Fruit fly (Drosophila melanogaster): Measurements from ENCODE around the gene CG10646.

The CG10646 gene

DNA sequence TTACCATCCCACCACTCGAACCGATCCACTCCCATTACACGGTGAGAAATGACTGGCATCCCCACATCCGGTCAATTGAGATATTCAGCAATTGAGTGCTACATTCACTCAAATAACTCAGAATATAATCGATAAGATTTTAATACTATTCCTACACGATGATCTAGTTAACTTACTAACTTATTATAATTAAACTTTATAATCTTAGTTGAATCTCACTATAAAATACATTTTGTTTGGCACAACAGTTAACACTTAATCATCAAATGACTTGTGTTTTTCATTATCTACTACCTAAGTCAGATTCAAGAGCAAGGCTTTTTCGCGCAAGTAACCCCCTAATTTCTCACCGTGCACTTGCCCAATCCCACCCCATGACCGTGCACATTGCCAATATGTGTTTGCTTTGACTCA lies 8.4 kb downstream of the CG10646 start (continued):
- TF ChIP-seq CG12769 (tag; optimal IDR thresholded peaks at IDR 0.05) = peak; percentile 27
- TF ChIP-seq tx (GFP tag; optimal IDR thresholded peaks at IDR 0.05) = no peak
- TF ChIP-seq HmgD (GFP tag; optimal IDR thresholded peaks at IDR 0.05) = no peak
- TF ChIP-seq grau (tag; optimal IDR thresholded peaks at IDR 0.05) = peak; percentile 64
- no peak for TF ChIP-seq jumu (GFP tag; optimal IDR thresholded peaks at IDR 0.05)
- TF ChIP-seq chm (GFP tag; IDR thresholded peaks at IDR 0.05) = no peak
- TF ChIP-seq CG9215 (GFP tag; IDR thresholded peaks at IDR 0.05) = 0 out of 2 replicates have a peak, but pooled peaks have one; percentile 15
- TF ChIP-seq bsh (GFP tag; optimal IDR thresholded peaks at IDR 0.05) = peak; percentile 27 to 83
- peak; percentile 53 for TF ChIP-seq Meics (GFP tag; optimal IDR thresholded peaks at IDR 0.05)
- no peak for TF ChIP-seq CG10959 (GFP tag; IDR thresholded peaks at IDR 0.05)
- no peak for TF ChIP-seq CG8290 (GFP tag; optimal IDR thresholded peaks at IDR 0.05)
- no peak for TF ChIP-seq CG8290 (tag; optimal IDR thresholded peaks at IDR 0.05)
- TF ChIP-seq nerfin-1 (tag; optimal IDR thresholded peaks at IDR 0.05) = peak; percentile 35
- no peak for TF ChIP-seq kni (GFP tag; optimal IDR thresholded peaks at IDR 0.05)
- no peak for TF ChIP-seq usp (GFP tag; optimal IDR thresholded peaks at IDR 0.05)
- peak; percentile 46 for TF ChIP-seq tap (tag; optimal IDR thresholded peaks at IDR 0.05)
- peak; percentile 43 for TF ChIP-seq Oli (tag; optimal IDR thresholded peaks at IDR 0.05)
- TF ChIP-seq CG6272 (GFP tag; IDR thresholded peaks at IDR 0.05) = no peak
- TF ChIP-seq NC2β (GFP tag; optimal IDR thresholded peaks at IDR 0.05) = no peak
- TF ChIP-seq Dad (GFP tag; optimal IDR thresholded peaks at IDR 0.05) = no peak
- TF ChIP-seq hb (GFP tag; IDR thresholded peaks at IDR 0.05; ENCODE audit: partially characterized antibody) = no peak
- TF ChIP-seq E2f2 (GFP tag; IDR thresholded peaks at IDR 0.05) = no peak
- peak; percentile 34 for TF ChIP-seq odd (GFP tag; optimal IDR thresholded peaks at IDR 0.05)
- TF ChIP-seq CG4360 (GFP tag; IDR thresholded peaks at IDR 0.05) = no peak
- no peak for TF ChIP-seq CG14441 (GFP tag; IDR thresholded peaks at IDR 0.05)
- no peak for TF ChIP-seq ems (GFP tag; optimal IDR thresholded peaks at IDR 0.05)
- TF ChIP-seq disco-r (GFP tag; optimal IDR thresholded peaks at IDR 0.05) = no peak
- TF ChIP-seq tin (GFP tag; optimal IDR thresholded peaks at IDR 0.05) = no peak
- peak; percentile 63 for TF ChIP-seq CG30403 (GFP tag; optimal IDR thresholded peaks at IDR 0.05)
- no peak for TF ChIP-seq scrt (GFP tag; optimal IDR thresholded peaks at IDR 0.05)
- TF ChIP-seq hbn (GFP tag; IDR thresholded peaks at IDR 0.05; ENCODE audit: partially characterized antibody) = no peak
- TF ChIP-seq CG9437 (GFP tag; optimal IDR thresholded peaks at IDR 0.05) = peak; percentile 39
- peak; percentile 42; the same call in 2 of the 3 replicates for TF ChIP-seq row (GFP tag; IDR thresholded peaks at IDR 0.05)
- TF ChIP-seq CG8478 (optimal IDR thresholded peaks at IDR 0.05) = no peak
- TF ChIP-seq CG7372 (GFP tag; IDR thresholded peaks at IDR 0.05) = no peak
- peak; percentile 62 for TF ChIP-seq CG13424 (tag; optimal IDR thresholded peaks at IDR 0.05)
- no peak for TF ChIP-seq emc (GFP tag; optimal IDR thresholded peaks at IDR 0.05)
- TF ChIP-seq Dp (GFP tag; optimal IDR thresholded peaks at IDR 0.05) = no peak
- TF ChIP-seq Med (GFP tag) = peak; percentile 56
- TF ChIP-seq bbx (GFP tag; IDR thresholded peaks at IDR 0.05; ENCODE audit: partially characterized antibody) = no peak
- TF ChIP-seq jigr1 (GFP tag; IDR thresholded peaks at IDR 0.05) = no peak
- TF ChIP-seq CG11456 (GFP tag; IDR thresholded peaks at IDR 0.05) = no peak
- TF ChIP-seq CG7987 (GFP tag; optimal IDR thresholded peaks at IDR 0.05) = no peak
- no peak for TF ChIP-seq wek (GFP tag; optimal IDR thresholded peaks at IDR 0.05)
- peak; percentile 49; the same call in 1 of the 3 replicates for TF ChIP-seq dysf (GFP tag; IDR thresholded peaks at IDR 0.05)
- peak; percentile 1 for TF ChIP-seq slp2 (GFP tag; optimal IDR thresholded peaks at IDR 0.05)
- TF ChIP-seq danr (GFP tag; IDR thresholded peaks at IDR 0.05) = no peak
- no peak for TF ChIP-seq Hmr (GFP tag; optimal IDR thresholded peaks at IDR 0.05)
- TF ChIP-seq CG8924 (tag; optimal IDR thresholded peaks at IDR 0.05) = peak; percentile 36
- TF ChIP-seq unc-4 (GFP tag; IDR thresholded peaks at IDR 0.05; ENCODE audit: partially characterized antibody) = no peak
- peak; percentile 19 for TF ChIP-seq oc (tag; optimal IDR thresholded peaks at IDR 0.05)
- no peak for TF ChIP-seq CG4730 (GFP tag; IDR thresholded peaks at IDR 0.05)
